Worm (Caenorhabditis elegans) whole organism, L1 larva: ENCODE data around the gene btb-20.

Experiments used
- C04F5.9 ChIP-seq: sonication (generic microtip); optimal IDR thresholded peaks from 2 replicates; lab custom pipeline; 2016; ENCODE audit warnings: missing genetic modification characterization, missing compliant biosample characterization
- C16A3.4 ChIP-seq: fragments of 150-350 bp; optimal IDR thresholded peaks from 2 replicates; lab custom pipeline; 2014; ENCODE audit warnings: missing biosample characterization, missing genetic modification characterization
- F16B12.6 ChIP-seq: fragments of 150-350 bp; optimal IDR thresholded peaks from 2 replicates; lab custom pipeline; 2014; ENCODE audit warnings: missing biosample characterization, missing genetic modification characterization
- aha-1 ChIP-seq: fragments of 150-350 bp; optimal IDR thresholded peaks from 2 replicates; lab custom pipeline; 2014; ENCODE audit warnings: missing biosample characterization, missing genetic modification characterization
- ama-1 ChIP-seq: fragments of 150-350 bp; optimal IDR thresholded peaks from 2 replicates; lab custom pipeline; 2014
- blmp-1 ChIP-seq: fragments of 150-350 bp; optimal IDR thresholded peaks from 2 replicates; lab custom pipeline; 2014; ENCODE audit warnings: missing biosample characterization, missing genetic modification characterization
- ceh-63 ChIP-seq: fragments of 200-800 bp; sonication (Bioruptor generic); optimal IDR thresholded peaks from 2 replicates; lab custom pipeline; 2018; ENCODE audit warnings: mild to moderate bottlenecking, missing genetic modification characterization, missing compliant biosample characterization
- ceh-90 ChIP-seq: sonication (generic microtip); optimal IDR thresholded peaks from 2 replicates; lab custom pipeline; 2016; ENCODE audit warnings: missing genetic modification characterization, missing compliant biosample characterization
- ces-1 ChIP-seq: fragments of 150-350 bp; optimal IDR thresholded peaks from 2 replicates; lab custom pipeline; 2014; ENCODE audit warnings: missing biosample characterization, missing genetic modification reagents, missing genetic modification characterization
- efl-1 ChIP-seq, 4 experiments: fragments of 150-350 bp; optimal IDR thresholded peaks in 3 of 4; peaks in 1 of 4; 1 replicate in 1 of 4; 2 replicates in 3 of 4; lab custom pipeline; 2014; ENCODE audit warnings: missing biosample characterization in 2 of 4, missing genetic modification characterization in 2 of 4, missing genetic modification reagents in 2 of 4
- efl-3 ChIP-seq: fragments of 200-800 bp; sonication (Bioruptor generic); optimal IDR thresholded peaks from 2 replicates; lab custom pipeline; 2018; ENCODE audit warnings: mild to moderate bottlenecking, missing genetic modification characterization, missing compliant biosample characterization
- egl-27 ChIP-seq, 2 experiments: fragments of 150-350 bp in 1 of 2; sonication (generic microtip); optimal IDR thresholded peaks; 3 replicates each; lab custom pipeline; 2017 to 2018; ENCODE audit warnings: missing biosample characterization in 2 of 2, missing genetic modification characterization in 2 of 2, missing genetic modification reagents in 2 of 2
- ets-5 ChIP-seq: fragments of 200-800 bp; sonication (Bioruptor generic); IDR thresholded peaks from 2 replicates; pipeline ENCODE4 v1.3.6; 2022; ENCODE audit warnings: missing genetic modification characterization, missing compliant biosample characterization
- fkh-8 ChIP-seq: sonication (generic microtip); optimal IDR thresholded peaks from 2 replicates; lab custom pipeline; 2016; ENCODE audit warnings: mild to moderate bottlenecking, missing genetic modification characterization, missing compliant biosample characterization
- fos-1 ChIP-seq: fragments of 150-350 bp; optimal IDR thresholded peaks from 2 replicates; lab custom pipeline; 2014; ENCODE audit warnings: missing biosample characterization, missing genetic modification characterization
- grh-1 ChIP-seq: fragments of 200-800 bp; sonication (Bioruptor generic); IDR thresholded peaks from 2 replicates; pipeline ENCODE4 v1.3.6; 2022; ENCODE audit warnings: missing genetic modification reagents, missing genetic modification characterization, missing compliant biosample characterization
- hlh-4 ChIP-seq: sonication (generic microtip); optimal IDR thresholded peaks from 2 replicates; lab custom pipeline; 2016; ENCODE audit warnings: mild to moderate bottlenecking, missing genetic modification characterization, missing compliant biosample characterization
- isw-1 ChIP-seq: fragments of 200-800 bp; sonication (Bioruptor generic); IDR thresholded peaks from 2 replicates; pipeline ENCODE4 v1.3.6; 2022; ENCODE audit warnings: missing genetic modification characterization, missing compliant biosample characterization
- jun-1 ChIP-seq: fragments of 150-350 bp; optimal IDR thresholded peaks from 2 replicates; lab custom pipeline; 2014; ENCODE audit warnings: missing biosample characterization, missing genetic modification reagents, missing genetic modification characterization
- lin-14 ChIP-seq: fragments of 200-800 bp; sonication (Bioruptor generic); optimal IDR thresholded peaks from 2 replicates; lab custom pipeline; 2018; ENCODE audit warnings: mild to moderate bottlenecking, missing genetic modification characterization, moderate library complexity, missing compliant biosample characterization
- lin-15B ChIP-seq: fragments of 150-350 bp; sonication (generic microtip); optimal IDR thresholded peaks from 3 replicates; lab custom pipeline; 2014; ENCODE audit warnings: missing biosample characterization, missing genetic modification characterization
- lin-35 ChIP-seq, 2 experiments: fragments of 150-350 bp; optimal IDR thresholded peaks; 2 replicates each; lab custom pipeline; 2014; ENCODE audit warnings: missing biosample characterization in 2 of 2, missing genetic modification characterization in 2 of 2, missing genetic modification reagents in 2 of 2
- lir-3 ChIP-seq: sonication (generic microtip); optimal IDR thresholded peaks from 2 replicates; lab custom pipeline; 2016; ENCODE audit warnings: mild to moderate bottlenecking, missing genetic modification characterization, moderate library complexity, missing compliant biosample characterization; ENCODE audit not compliant: poor library complexity
- lsy-2 ChIP-seq, 2 experiments: fragments of 150-350 bp; optimal IDR thresholded peaks; 2 replicates each; lab custom pipeline; 2014; ENCODE audit warnings: missing biosample characterization in 2 of 2, missing genetic modification characterization in 2 of 2
- mdl-1 ChIP-seq, 2 experiments: fragments of 150-350 bp; optimal IDR thresholded peaks; 2 replicates each; lab custom pipeline; 2014 to 2017; ENCODE audit warnings: missing biosample characterization in 2 of 2, missing genetic modification characterization in 2 of 2, inconsistent platforms in 1 of 2
- mep-1 ChIP-seq: fragments of 150-350 bp; optimal IDR thresholded peaks from 2 replicates; lab custom pipeline; 2014; ENCODE audit warnings: missing biosample characterization, missing genetic modification characterization
- nhr-11 ChIP-seq: fragments of 150-350 bp; optimal IDR thresholded peaks from 2 replicates; lab custom pipeline; 2014; ENCODE audit warnings: missing biosample characterization, missing genetic modification characterization
- nhr-12 ChIP-seq: sonication (generic microtip); optimal IDR thresholded peaks from 2 replicates; lab custom pipeline; 2017; ENCODE audit warnings: missing biosample characterization, missing genetic modification characterization
- nhr-19 ChIP-seq: fragments of 200-800 bp; sonication (Bioruptor generic); conservative IDR thresholded peaks from 2 replicates; pipeline ENCODE4 v1.3.6; 2022; ENCODE audit warnings: missing genetic modification characterization, missing compliant biosample characterization
- nhr-20 ChIP-seq: sonication (generic microtip); optimal IDR thresholded peaks from 2 replicates; lab custom pipeline; 2016; ENCODE audit warnings: mild to moderate bottlenecking, missing genetic modification characterization, missing compliant biosample characterization
- nhr-47 ChIP-seq: sonication (generic microtip); optimal IDR thresholded peaks from 2 replicates; lab custom pipeline; 2016; ENCODE audit warnings: mild to moderate bottlenecking, missing genetic modification characterization, moderate library complexity, missing compliant biosample characterization
- nhr-71 ChIP-seq: sonication (generic microtip); optimal IDR thresholded peaks from 2 replicates; lab custom pipeline; 2016; ENCODE audit warnings: mild to moderate bottlenecking, missing genetic modification characterization, moderate library complexity, missing compliant biosample characterization
- nhr-77 ChIP-seq: fragments of 150-350 bp; optimal IDR thresholded peaks from 2 replicates; lab custom pipeline; 2014; ENCODE audit warnings: missing biosample characterization, missing genetic modification characterization
- nhr-85 ChIP-seq: sonication (generic microtip); peaks from one replicate; lab custom pipeline; 2016; ENCODE audit warnings: missing genetic modification characterization, inconsistent platforms, missing compliant biosample characterization
- nhr-90 ChIP-seq: sonication (generic microtip); optimal IDR thresholded peaks from 2 replicates; lab custom pipeline; 2016; ENCODE audit warnings: mild to moderate bottlenecking, missing genetic modification characterization, missing compliant biosample characterization; ENCODE audit not compliant: poor library complexity
- pag-3 ChIP-seq: sonication (generic microtip); optimal IDR thresholded peaks from 2 replicates; lab custom pipeline; 2017; ENCODE audit warnings: missing genetic modification characterization, mild to moderate bottlenecking, missing compliant biosample characterization, antibody characterized with exemption, borderline replicate concordance; ENCODE audit not compliant: insufficient read depth
- pax-3 ChIP-seq: fragments of 200-800 bp; sonication (Bioruptor generic); optimal IDR thresholded peaks from 2 replicates; lab custom pipeline; 2018; ENCODE audit warnings: mild to moderate bottlenecking, missing genetic modification characterization, moderate library complexity, missing compliant biosample characterization
- rnt-1 ChIP-seq: sonication (generic microtip); optimal IDR thresholded peaks from 2 replicates; lab custom pipeline; 2016; ENCODE audit warnings: mild to moderate bottlenecking, missing genetic modification characterization, moderate library complexity, missing compliant biosample characterization
- snpc-4 ChIP-seq: fragments of 150-350 bp; optimal IDR thresholded peaks from 2 replicates; lab custom pipeline; 2014; ENCODE audit warnings: missing biosample characterization, missing genetic modification characterization
- snu-23 ChIP-seq: sonication (generic microtip); optimal IDR thresholded peaks from 2 replicates; lab custom pipeline; 2016; ENCODE audit warnings: missing genetic modification characterization, missing compliant biosample characterization
- sup-37 ChIP-seq: fragments of 200-800 bp; sonication (Bioruptor generic); optimal IDR thresholded peaks from 2 replicates; lab custom pipeline; 2018; ENCODE audit warnings: mild to moderate bottlenecking, missing genetic modification characterization, missing compliant biosample characterization
- tbx-2 ChIP-seq: sonication (generic microtip); optimal IDR thresholded peaks from 2 replicates; lab custom pipeline; 2016; ENCODE audit warnings: missing genetic modification characterization, missing compliant biosample characterization
- unc-30 ChIP-seq: sonication (generic microtip); optimal IDR thresholded peaks from 2 replicates; lab custom pipeline; 2017; ENCODE audit warnings: missing biosample characterization, missing genetic modification characterization
- unc-86 ChIP-seq: sonication (generic microtip); optimal IDR thresholded peaks from 2 replicates; lab custom pipeline; 2016; ENCODE audit warnings: missing genetic modification characterization, missing compliant biosample characterization
- unc-98 ChIP-seq: fragments of 200-800 bp; sonication (Bioruptor generic); IDR thresholded peaks from 2 replicates; pipeline ENCODE4 v1.3.6; 2022; ENCODE audit warnings: missing genetic modification characterization, missing compliant biosample characterization
- vab-15 ChIP-seq: sonication (generic microtip); optimal IDR thresholded peaks from 2 replicates; lab custom pipeline; 2017; ENCODE audit warnings: missing genotype, mild to moderate bottlenecking, missing genetic modification characterization, missing compliant biosample characterization
- xbp-1 ChIP-seq: sonication (generic microtip); optimal IDR thresholded peaks from 2 replicates; lab custom pipeline; 2016; ENCODE audit warnings: missing genetic modification characterization, missing compliant biosample characterization
- zag-1 ChIP-seq: fragments of 150-350 bp; optimal IDR thresholded peaks from 2 replicates; lab custom pipeline; 2014; ENCODE audit warnings: missing biosample characterization, missing genetic modification characterization
- zip-4 ChIP-seq: fragments of 200-800 bp; sonication (Bioruptor generic); optimal IDR thresholded peaks from 2 replicates; lab custom pipeline; 2018; ENCODE audit warnings: mild to moderate bottlenecking, missing genetic modification characterization, moderate library complexity, missing compliant biosample characterization
- ztf-11 ChIP-seq, 2 experiments: sonication (generic microtip); optimal IDR thresholded peaks; 2 replicates each; lab custom pipeline; 2016 to 2017; ENCODE audit warnings: missing genetic modification characterization in 2 of 2, missing biosample characterization in 1 of 2, missing compliant biosample characterization in 1 of 2

Gene btb-20

ce11 chrII:14489407-14489806 lies 33.9 kb downstream of the btb-20 start, which contains the start of gene vnut-1 (continued):
- TF ChIP-seq vab-15 (tag; lab: Kevin White, UChicago) (no peak), fkh-8 (tag; lab: Kevin White, UChicago) (no peak), fos-1 (tag; lab: Kevin White, UChicago) (no peak), C04F5.9 (tag; lab: Kevin White, UChicago) (no peak), hlh-4 (tag; lab: Kevin White, UChicago) (no peak), ztf-11 (tag; optimal IDR thresholded peaks at IDR 0.05; lab: Kevin White, UChicago) (no peak), nhr-85 (peak; percentile 72), unc-30 (tag; lab: Kevin White, UChicago) (no peak)

- TF ChIP-seq mep-1 (tag; lab: Kevin White, UChicago) = peak; percentile 66
- peak; percentile 73 for TF ChIP-seq nhr-47 (tag; lab: Kevin White, UChicago)
- TF ChIP-seq nhr-90 (tag; lab: Kevin White, UChicago) = peak; percentile 70
- peak; percentile 31 for TF ChIP-seq jun-1 (tag; lab: Kevin White, UChicago)
- peak; percentile 63 for TF ChIP-seq nhr-19 (GFP tag; lab: Robert Waterston, UW)
- TF ChIP-seq efl-3 (GFP tag; lab: Kevin White, UChicago) = no peak
- peak; percentile 74 for TF ChIP-seq nhr-71 (tag; lab: Kevin White, UChicago)
- peak; percentile 8 for TF ChIP-seq lir-3 (tag; lab: Kevin White, UChicago)
- TF ChIP-seq ama-1 (lab: Kevin White, UChicago) = no peak
- peak; percentile 66 for TF ChIP-seq tbx-2 (tag; lab: Kevin White, UChicago)
- TF ChIP-seq nhr-11 = no peak
- no peak for TF ChIP-seq unc-30 (tag; lab: Kevin White, UChicago)
- peak; percentile 68 for TF ChIP-seq snpc-4
- no peak for TF ChIP-seq ceh-63 (GFP tag; lab: Kevin White, UChicago)
- peak; percentile 69 for TF ChIP-seq blmp-1 (tag; lab: Kevin White, UChicago)
- peak; percentile 58 for TF ChIP-seq nhr-77 (tag; lab: Kevin White, UChicago)
- peak; percentile 55 for TF ChIP-seq fkh-8 (tag; lab: Kevin White, UChicago)
- no peak for TF ChIP-seq nhr-12 (tag; lab: Kevin White, UChicago)
- no peak for TF ChIP-seq egl-27 (tag; optimal IDR thresholded peaks at IDR 0.05; lab: Kevin White, UChicago)
- no peak for TF ChIP-seq unc-98 (GFP tag; lab: Robert Waterston, UW)
- TF ChIP-seq mdl-1 (tag; optimal IDR thresholded peaks at IDR 0.05; lab: Kevin White, UChicago) = peak in 1 of 2 experiments; percentile 52
- peak; percentile 82 to 90 for TF ChIP-seq lin-35 (GFP tag; optimal IDR thresholded peaks at IDR 0.05; lab: Kevin White, UChicago)
- no peak for TF ChIP-seq ets-5 (GFP tag; lab: Robert Waterston, UW)
- TF ChIP-seq zag-1 (tag; lab: Kevin White, UChicago) = no peak
- TF ChIP-seq pag-3 = no peak
- peak; percentile 72 for TF ChIP-seq snu-23 (GFP tag; lab: Kevin White, UChicago)
- TF ChIP-seq unc-86 = peak; percentile 30
- peak; percentile 91 for TF ChIP-seq lin-14 (GFP tag; lab: Kevin White, UChicago)
- TF ChIP-seq rnt-1 (tag; lab: Kevin White, UChicago) = peak; percentile 72
- peak; percentile 0 for TF ChIP-seq pax-3
- TF ChIP-seq xbp-1 = peak; percentile 63
- TF ChIP-seq ceh-90 (tag; lab: Kevin White, UChicago) = no peak
- TF ChIP-seq nhr-20 (tag; lab: Kevin White, UChicago) = peak; percentile 67
- TF ChIP-seq ces-1 = no peak
- peak; percentile 37; the same call in 1 of the 2 replicates for TF ChIP-seq grh-1 (GFP tag; lab: Robert Waterston, UW)
- peak; percentile 79 for TF ChIP-seq nhr-85
- peak; percentile 70 to 78 for TF ChIP-seq lsy-2 (tag; optimal IDR thresholded peaks at IDR 0.05; lab: Kevin White, UChicago)
- TF ChIP-seq efl-1 (optimal IDR thresholded peaks at IDR 0.05; lab: Kevin White, UChicago) = peak; percentile 77 to 80
- peak; percentile 82 to 98 for TF ChIP-seq efl-1 (GFP tag; optimal IDR thresholded peaks at IDR 0.05 in 1 of 2; lab: Kevin White, UChicago)
- no peak for TF ChIP-seq sup-37 (GFP tag; lab: Kevin White, UChicago)
- TF ChIP-seq F16B12.6 = peak; percentile 47
- TF ChIP-seq lin-15B (tag; lab: Kevin White, UChicago) = peak; percentile 51
- peak; percentile 45 for TF ChIP-seq isw-1
- TF ChIP-seq aha-1 = no peak
- peak; percentile 50 for TF ChIP-seq zip-4 (GFP tag; lab: Kevin White, UChicago)
- peak; percentile 38 for TF ChIP-seq C16A3.4 (tag; lab: Kevin White, UChicago)
Observed at ce11 chrII:14488661-14489060, 34.7 kb downstream of the btb-20 start, which contains the start of gene usp-14. Gene usp-14 (minus strand): TSS chrII:14488688.
